Worm (Caenorhabditis elegans): ENCODE data around the gene ifc-1.

ce11 chrV:2913948-2914347 is 32.8 kb downstream of the ifc-1 start, which contains the start of gene srh-146:
- TF ChIP-seq dao-5 (tag; optimal IDR thresholded peaks at IDR 0.05) (no peak), W03F9.2 (tag; optimal IDR thresholded peaks at IDR 0.05) (no peak)
